Fruit fly (Drosophila melanogaster): ENCODE measurements around the gene CG10405.

CG10405 gene

dm6 chr3R:16442937-16443336 lies 11.4 kb upstream of the CG10405 start, which contains the start of the genes Ttc1 and CG14882 (continued):
- TF ChIP-seq CG7987 (GFP tag; optimal IDR thresholded peaks at IDR 0.05) (peak; percentile 24), esg (GFP tag; conservative IDR thresholded peaks at IDR 0.05) (peak; percentile 85), stc (GFP tag; IDR thresholded peaks at IDR 0.05) (peak; percentile 76), CG13894 (tag; optimal IDR thresholded peaks at IDR 0.05) (no peak), CG4617 (GFP tag; optimal IDR thresholded peaks at IDR 0.05; ENCODE audit: borderline replicate concordance) (peak; percentile 69), hkb (optimal IDR thresholded peaks at IDR 0.05) (no peak), hkb (GFP tag; IDR thresholded peaks at IDR 0.05) (peak; percentile 92), HLH3B (GFP tag; IDR thresholded peaks at IDR 0.05) (peak; percentile 77), CG15601 (tag; optimal IDR thresholded peaks at IDR 0.05) (peak; percentile 68), fd96Cb (tag; optimal IDR thresholded peaks at IDR 0.05) (peak; percentile 51), Rfx (GFP tag; IDR thresholded peaks at IDR 0.05) (peak; percentile 94), CG32772 (GFP tag; IDR thresholded peaks at IDR 0.05) (peak; percentile 72), CG12391 (tag; optimal IDR thresholded peaks at IDR 0.05) (peak; percentile 91), CG31441 (GFP tag; IDR thresholded peaks at IDR 0.05) (peak; percentile 79), PHDP (tag; optimal IDR thresholded peaks at IDR 0.05) (peak; percentile 87), fd102C (GFP tag; optimal IDR thresholded peaks at IDR 0.05) (no peak), CG11247 (GFP tag; IDR thresholded peaks at IDR 0.05) (peak; percentile 89), mirr (GFP tag; optimal IDR thresholded peaks at IDR 0.05) (peak; percentile 52), CrebB (tag; optimal IDR thresholded peaks at IDR 0.05) (peak; percentile 44), CG17802 (tag; optimal IDR thresholded peaks at IDR 0.05) (no peak), Bteb2 (GFP tag; optimal IDR thresholded peaks at IDR 0.05) (peak; percentile 92), CG11695 (GFP tag; IDR thresholded peaks at IDR 0.05) (peak; percentile 86), rib (GFP tag; IDR thresholded peaks at IDR 0.05) (peak; percentile 80), bbx (GFP tag; IDR thresholded peaks at IDR 0.05; ENCODE audit: partially characterized antibody) (peak; percentile 74), sisA (GFP tag; IDR thresholded peaks at IDR 0.05) (peak; percentile 53; the same call in 1 of the 2 replicates), Xbp1 (GFP tag; optimal IDR thresholded peaks at IDR 0.05) (peak; percentile 90), CG11560 (tag; IDR thresholded peaks at IDR 0.05) (peak; percentile 69; the same call in 2 of the 3 replicates), NFAT (GFP tag; IDR thresholded peaks at IDR 0.05) (peak; percentile 82), so (GFP tag; IDR thresholded peaks at IDR 0.05) (peak; percentile 90), Elba2 (GFP tag; optimal IDR thresholded peaks at IDR 0.05) (peak; percentile 42), hbn (GFP tag; IDR thresholded peaks at IDR 0.05; ENCODE audit: partially characterized antibody) (peak; percentile 58), CG6654 (GFP tag; optimal IDR thresholded peaks at IDR 0.05) (peak; percentile 22), trh (GFP tag; optimal IDR thresholded peaks at IDR 0.05) (peak; percentile 74), CG2889 (GFP tag; IDR thresholded peaks at IDR 0.05) (peak; percentile 91), fd3F (GFP tag; optimal IDR thresholded peaks at IDR 0.05) (peak; percentile 73), CG4404 (GFP tag; IDR thresholded peaks at IDR 0.05) (peak; percentile 29; the same call in 1 of the 2 replicates), nerfin-1 (tag; optimal IDR thresholded peaks at IDR 0.05) (peak; percentile 58), CG34422 (GFP tag; IDR thresholded peaks at IDR 0.05) (peak; percentile 93), C15 (GFP tag; IDR thresholded peaks at IDR 0.05) (no peak; the same call in 2 of the 3 replicates), TFAM (GFP tag; optimal IDR thresholded peaks at IDR 0.05) (peak; percentile 1), CG16863 (GFP tag; optimal IDR thresholded peaks at IDR 0.05) (peak; percentile 87), CG1233 (GFP tag; optimal IDR thresholded peaks at IDR 0.05) (peak; percentile 53), Dfd (GFP tag; optimal IDR thresholded peaks at IDR 0.05) (no peak), CG4360 (GFP tag; IDR thresholded peaks at IDR 0.05) (peak; percentile 45; the same call in 1 of the 2 replicates), en (GFP tag; optimal IDR thresholded peaks at IDR 0.05) (peak; percentile 78), ap (GFP tag; IDR thresholded peaks at IDR 0.05) (peak; percentile 89), cas (GFP tag; IDR thresholded peaks at IDR 0.05) (peak; percentile 51; the same call in 1 of the 2 replicates), ase (GFP tag; IDR thresholded peaks at IDR 0.05) (peak; percentile 87), CG2120 (GFP tag; optimal IDR thresholded peaks at IDR 0.05) (peak; percentile 95), CG34376 (GFP tag; optimal IDR thresholded peaks at IDR 0.05) (peak; percentile 70), CG8089 (GFP tag; optimal IDR thresholded peaks at IDR 0.05) (peak; percentile 76), NC2α (GFP tag; optimal IDR thresholded peaks at IDR 0.05) (peak; percentile 72)
